Worm (Caenorhabditis elegans): Measurements from ENCODE around the gene dcn-1.

ce11 chrIII:4289952-4290351, 23.8 kb upstream of the dcn-1 start:
- TF ChIP-seq flt-1 (GFP tag; IDR thresholded peaks at IDR 0.05) (no peak), ref-1 (GFP tag; conservative IDR thresholded peaks at IDR 0.05) (no peak), ztf-23 (GFP tag; IDR thresholded peaks at IDR 0.05) (no peak), med-1 (GFP tag; optimal IDR thresholded peaks at IDR 0.05; ENCODE audit: insufficient read depth) (no peak), klf-2 (GFP tag; conservative IDR thresholded peaks at IDR 0.05) (no peak)

Data from whole organism, midembryonic.